Fruit fly (Drosophila melanogaster): Measurements from ENCODE around the gene CG43179.

- TF ChIP-seq foxo (GFP tag; optimal IDR thresholded peaks at IDR 0.05) (no peak), GATAd (GFP tag; optimal IDR thresholded peaks at IDR 0.05) (no peak), psq (GFP tag; optimal IDR thresholded peaks at IDR 0.05) (no peak), usp (GFP tag; optimal IDR thresholded peaks at IDR 0.05) (no peak)
Observed at dm6 chr3R:14294397-14295018, 38.6 kb downstream of the CG43179 start.
